Worm (Caenorhabditis elegans) whole organism, L1 larva: ENCODE data around the gene R08F11.4.
A peak's percentile ranks its signal among the peaks of the same experiment; 100 is the strongest.

ENCODE experiments used
- C04F5.9 ChIP-seq: sonication (generic microtip); optimal IDR thresholded peaks from 2 replicates; lab custom pipeline; 2016; ENCODE audit warnings: missing genetic modification characterization, missing compliant biosample characterization
- C16A3.4 ChIP-seq: fragments of 150-350 bp; optimal IDR thresholded peaks from 2 replicates; lab custom pipeline; 2014; ENCODE audit warnings: missing biosample characterization, missing genetic modification characterization
- C34B4.2 ChIP-seq: sonication (generic microtip); optimal IDR thresholded peaks from 2 replicates; lab custom pipeline; 2017; ENCODE audit warnings: mild to moderate bottlenecking, missing genetic modification characterization, missing compliant biosample characterization
- F16B12.6 ChIP-seq: fragments of 150-350 bp; optimal IDR thresholded peaks from 2 replicates; lab custom pipeline; 2014; ENCODE audit warnings: missing biosample characterization, missing genetic modification characterization
- aly-2 ChIP-seq: fragments of 150-350 bp; optimal IDR thresholded peaks from 2 replicates; lab custom pipeline; 2014; ENCODE audit warnings: missing biosample characterization, missing genetic modification characterization
- ama-1 ChIP-seq: fragments of 150-350 bp; optimal IDR thresholded peaks from 2 replicates; lab custom pipeline; 2014
- ceh-63 ChIP-seq: fragments of 200-800 bp; sonication (Bioruptor generic); optimal IDR thresholded peaks from 2 replicates; lab custom pipeline; 2018; ENCODE audit warnings: mild to moderate bottlenecking, missing genetic modification characterization, missing compliant biosample characterization
- ceh-82 ChIP-seq, 3 experiments: fragments of 150-350 bp in 1 of 3; sonication (generic microtip) in 2 of 3; optimal IDR thresholded peaks; 2 replicates each; lab custom pipeline; 2014 to 2017; ENCODE audit warnings: missing biosample characterization in 3 of 3, missing genetic modification characterization in 3 of 3
- ceh-90 ChIP-seq: sonication (generic microtip); optimal IDR thresholded peaks from 2 replicates; lab custom pipeline; 2016; ENCODE audit warnings: missing genetic modification characterization, missing compliant biosample characterization
- ces-1 ChIP-seq: fragments of 150-350 bp; optimal IDR thresholded peaks from 2 replicates; lab custom pipeline; 2014; ENCODE audit warnings: missing biosample characterization, missing genetic modification reagents, missing genetic modification characterization
- dpl-1 ChIP-seq, 3 experiments: fragments of 150-350 bp in 2 of 3; sonication (generic microtip) in 1 of 3; optimal IDR thresholded peaks; 2 replicates each; lab custom pipeline; 2014 to 2017; ENCODE audit warnings: missing biosample characterization in 3 of 3, missing genetic modification characterization in 3 of 3, missing genetic modification reagents in 3 of 3
- dsc-1 ChIP-seq: sonication (generic microtip); optimal IDR thresholded peaks from 2 replicates; lab custom pipeline; 2016; ENCODE audit warnings: mild to moderate bottlenecking, missing genetic modification characterization, missing compliant biosample characterization
- efl-1 ChIP-seq, 4 experiments: fragments of 150-350 bp; optimal IDR thresholded peaks in 3 of 4; peaks in 1 of 4; 1 replicate in 1 of 4; 2 replicates in 3 of 4; lab custom pipeline; 2014; ENCODE audit warnings: missing biosample characterization in 2 of 4, missing genetic modification characterization in 2 of 4, missing genetic modification reagents in 2 of 4
- efl-3 ChIP-seq: fragments of 200-800 bp; sonication (Bioruptor generic); optimal IDR thresholded peaks from 2 replicates; lab custom pipeline; 2018; ENCODE audit warnings: mild to moderate bottlenecking, missing genetic modification characterization, missing compliant biosample characterization
- egl-13 ChIP-seq: sonication (generic microtip); optimal IDR thresholded peaks from 2 replicates; lab custom pipeline; 2016; ENCODE audit warnings: missing genotype, missing genetic modification reagents, missing genetic modification characterization, missing compliant biosample characterization
- egl-27 ChIP-seq, 2 experiments: fragments of 150-350 bp in 1 of 2; sonication (generic microtip); optimal IDR thresholded peaks; 3 replicates each; lab custom pipeline; 2017 to 2018; ENCODE audit warnings: missing biosample characterization in 2 of 2, missing genetic modification characterization in 2 of 2, missing genetic modification reagents in 2 of 2
- elt-2 ChIP-seq: sonication (generic microtip); optimal IDR thresholded peaks from 2 replicates; lab custom pipeline; 2016; ENCODE audit warnings: missing genetic modification characterization, mild to moderate bottlenecking, inconsistent platforms, missing compliant biosample characterization, missing genetic modification reagents
- elt-3 ChIP-seq, 6 experiments: fragments of 150-350 bp in 1 of 6; sonication (generic microtip); optimal IDR thresholded peaks; 2 replicates each; lab custom pipeline; 2017 to 2018; ENCODE audit warnings: missing biosample characterization in 6 of 6, missing genetic modification characterization in 6 of 6, inconsistent platforms in 1 of 6
- grh-1 ChIP-seq: fragments of 200-800 bp; sonication (Bioruptor generic); IDR thresholded peaks from 2 replicates; pipeline ENCODE4 v1.3.6; 2022; ENCODE audit warnings: missing genetic modification reagents, missing genetic modification characterization, missing compliant biosample characterization
- hlh-17 ChIP-seq: fragments of 200-800 bp; sonication (Bioruptor generic); optimal IDR thresholded peaks from 2 replicates; lab custom pipeline; 2018; ENCODE audit warnings: missing genetic modification characterization, mild to moderate bottlenecking, missing compliant biosample characterization, moderate library complexity, borderline replicate concordance
- hlh-4 ChIP-seq: sonication (generic microtip); optimal IDR thresholded peaks from 2 replicates; lab custom pipeline; 2016; ENCODE audit warnings: mild to moderate bottlenecking, missing genetic modification characterization, missing compliant biosample characterization
- hpl-2 ChIP-seq: fragments of 150-350 bp; optimal IDR thresholded peaks from 2 replicates; lab custom pipeline; 2014; ENCODE audit warnings: missing biosample characterization, missing genetic modification reagents, missing genetic modification characterization
- jun-1 ChIP-seq: fragments of 150-350 bp; optimal IDR thresholded peaks from 2 replicates; lab custom pipeline; 2014; ENCODE audit warnings: missing biosample characterization, missing genetic modification reagents, missing genetic modification characterization
- lin-39 ChIP-seq: fragments of 150-350 bp; optimal IDR thresholded peaks from 2 replicates; lab custom pipeline; 2014; ENCODE audit warnings: missing biosample characterization, missing genetic modification reagents, missing genetic modification characterization
- lir-3 ChIP-seq: sonication (generic microtip); optimal IDR thresholded peaks from 2 replicates; lab custom pipeline; 2016; ENCODE audit warnings: mild to moderate bottlenecking, missing genetic modification characterization, moderate library complexity, missing compliant biosample characterization; ENCODE audit not compliant: poor library complexity
- lsy-2 ChIP-seq, 2 experiments: fragments of 150-350 bp; optimal IDR thresholded peaks; 2 replicates each; lab custom pipeline; 2014; ENCODE audit warnings: missing biosample characterization in 2 of 2, missing genetic modification characterization in 2 of 2
- mef-2 ChIP-seq: fragments of 150-350 bp; optimal IDR thresholded peaks from 2 replicates; lab custom pipeline; 2014; ENCODE audit warnings: missing biosample characterization, missing genetic modification characterization
- nhr-12 ChIP-seq: sonication (generic microtip); optimal IDR thresholded peaks from 2 replicates; lab custom pipeline; 2017; ENCODE audit warnings: missing biosample characterization, missing genetic modification characterization
- nhr-237 ChIP-seq: fragments of 150-350 bp; optimal IDR thresholded peaks from 2 replicates; lab custom pipeline; 2014; ENCODE audit warnings: missing biosample characterization, missing genetic modification characterization
- nhr-28 ChIP-seq: fragments of 150-350 bp; optimal IDR thresholded peaks from 2 replicates; lab custom pipeline; 2014; ENCODE audit warnings: missing biosample characterization, missing genetic modification characterization
- nhr-71 ChIP-seq: sonication (generic microtip); optimal IDR thresholded peaks from 2 replicates; lab custom pipeline; 2016; ENCODE audit warnings: mild to moderate bottlenecking, missing genetic modification characterization, moderate library complexity, missing compliant biosample characterization
- nhr-76 ChIP-seq: sonication (generic microtip); optimal IDR thresholded peaks from 2 replicates; lab custom pipeline; 2017; ENCODE audit warnings: missing biosample characterization, missing genetic modification characterization
- nhr-84 ChIP-seq: sonication (generic microtip); optimal IDR thresholded peaks from 2 replicates; lab custom pipeline; 2017; ENCODE audit warnings: missing biosample characterization, missing genetic modification characterization
- nhr-85 ChIP-seq: sonication (generic microtip); peaks from one replicate; lab custom pipeline; 2016; ENCODE audit warnings: missing genetic modification characterization, inconsistent platforms, missing compliant biosample characterization
- pax-3 ChIP-seq: fragments of 200-800 bp; sonication (Bioruptor generic); optimal IDR thresholded peaks from 2 replicates; lab custom pipeline; 2018; ENCODE audit warnings: mild to moderate bottlenecking, missing genetic modification characterization, moderate library complexity, missing compliant biosample characterization
- rnt-1 ChIP-seq: sonication (generic microtip); optimal IDR thresholded peaks from 2 replicates; lab custom pipeline; 2016; ENCODE audit warnings: mild to moderate bottlenecking, missing genetic modification characterization, moderate library complexity, missing compliant biosample characterization
- skn-1 ChIP-seq: fragments of 150-350 bp; optimal IDR thresholded peaks from 2 replicates; lab custom pipeline; 2014; ENCODE audit warnings: missing biosample characterization, missing genetic modification characterization
- sptf-1 ChIP-seq: fragments of 150-350 bp; optimal IDR thresholded peaks from 2 replicates; lab custom pipeline; 2014; ENCODE audit warnings: missing biosample characterization, missing genetic modification characterization
- sup-37 ChIP-seq: fragments of 200-800 bp; sonication (Bioruptor generic); optimal IDR thresholded peaks from 2 replicates; lab custom pipeline; 2018; ENCODE audit warnings: mild to moderate bottlenecking, missing genetic modification characterization, missing compliant biosample characterization
- swsn-7 ChIP-seq: sonication (generic microtip); optimal IDR thresholded peaks from 2 replicates; lab custom pipeline; 2016; ENCODE audit warnings: missing genetic modification characterization, missing compliant biosample characterization
- unc-130 ChIP-seq: fragments of 150-350 bp; optimal IDR thresholded peaks from 2 replicates; lab custom pipeline; 2017; ENCODE audit warnings: missing biosample characterization, missing genetic modification characterization, inconsistent platforms
- unc-62 ChIP-seq: fragments of 150-350 bp; optimal IDR thresholded peaks from 2 replicates; lab custom pipeline; 2014; ENCODE audit warnings: missing biosample characterization, missing genetic modification reagents, missing genetic modification characterization
- vab-15 ChIP-seq: sonication (generic microtip); optimal IDR thresholded peaks from 2 replicates; lab custom pipeline; 2017; ENCODE audit warnings: missing genotype, mild to moderate bottlenecking, missing genetic modification characterization, missing compliant biosample characterization
- zag-1 ChIP-seq: fragments of 150-350 bp; optimal IDR thresholded peaks from 2 replicates; lab custom pipeline; 2014; ENCODE audit warnings: missing biosample characterization, missing genetic modification characterization

R08F11.4 gene

DNA sequence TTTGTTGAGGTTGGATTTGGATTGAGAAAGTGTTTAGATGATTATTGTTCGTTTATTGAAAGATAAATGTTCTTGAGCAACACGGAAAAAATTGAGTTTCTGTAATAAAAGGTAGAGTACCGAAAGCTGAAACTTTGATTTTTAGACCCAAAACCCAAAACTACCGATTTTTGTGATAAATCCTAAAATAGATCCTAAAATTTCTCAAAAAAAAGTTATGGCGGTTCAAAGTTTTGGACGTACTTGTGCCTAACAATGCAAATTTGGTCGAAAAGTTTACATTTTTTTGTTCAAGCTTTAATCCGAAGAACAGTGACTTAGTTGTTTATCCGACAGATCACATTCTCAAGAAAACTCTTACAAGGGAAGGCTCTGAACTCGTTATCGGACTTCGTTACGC lies 41.9 kb upstream of the R08F11.4 start, which contains the start of gene nhr-185:
TSS of gene nhr-185 (minus strand) at position 101 of the 400 bp plus-strand sequence.
- TF ChIP-seq unc-62 (no peak), F16B12.6 (no peak), aly-2 (tag; lab: Kevin White, UChicago) (no peak), unc-130 (tag; lab: Kevin White, UChicago) (no peak), dpl-1 (GFP tag; optimal IDR thresholded peaks at IDR 0.05; lab: Kevin White, UChicago) (no peak), nhr-76 (tag; lab: Kevin White, UChicago) (no peak), zag-1 (tag; lab: Kevin White, UChicago) (no peak), ama-1 (no peak), elt-2 (no peak), C04F5.9 (tag; lab: Kevin White, UChicago) (no peak), pax-3 (tag; lab: Kevin White, UChicago) (no peak), hpl-2 (GFP tag; lab: Kevin White, UChicago) (no peak), C16A3.4 (no peak), nhr-12 (tag; lab: Kevin White, UChicago) (no peak)

- TF ChIP-seq lir-3 (tag; lab: Kevin White, UChicago) = no peak
- TF ChIP-seq mef-2 (tag; lab: Kevin White, UChicago) = no peak
- peak in 1 of 6 experiments; percentile 0 for TF ChIP-seq elt-3 (tag; optimal IDR thresholded peaks at IDR 0.05; lab: Kevin White, UChicago)
- no peak for TF ChIP-seq grh-1
- peak; percentile 10 for TF ChIP-seq elt-2
- TF ChIP-seq efl-1 (optimal IDR thresholded peaks at IDR 0.05; lab: Kevin White, UChicago) = no peak
- TF ChIP-seq efl-1 (GFP tag; optimal IDR thresholded peaks at IDR 0.05 in 1 of 2; lab: Kevin White, UChicago) = peak in 1 of 2 experiments; percentile 37
- TF ChIP-seq swsn-7 (tag; lab: Kevin White, UChicago) = no peak
- TF ChIP-seq egl-13 (tag; lab: Kevin White, UChicago) = no peak
- TF ChIP-seq sptf-1 (tag; lab: Kevin White, UChicago) = no peak
- TF ChIP-seq nhr-84 (tag; lab: Kevin White, UChicago) = no peak
Observed at ce11 chrV:3843926-3844325, 38.6 kb upstream of the R08F11.4 start, which contains the start of gene ugt-32. ugt-32 (minus strand) TSS chrV:3844007.

ce11 chrV:3841462-3841861 lies 36.1 kb upstream of the R08F11.4 start:
- no peak for TF ChIP-seq hlh-17 (GFP tag; lab: Kevin White, UChicago)
- no peak for TF ChIP-seq ces-1 (GFP tag; lab: Kevin White, UChicago)
- peak; percentile 47 for TF ChIP-seq nhr-85 (tag; lab: Kevin White, UChicago)
- TF ChIP-seq elt-3 (tag; optimal IDR thresholded peaks at IDR 0.05; lab: Kevin White, UChicago) = peak in 1 of 6 experiments; percentile 0

DNA sequence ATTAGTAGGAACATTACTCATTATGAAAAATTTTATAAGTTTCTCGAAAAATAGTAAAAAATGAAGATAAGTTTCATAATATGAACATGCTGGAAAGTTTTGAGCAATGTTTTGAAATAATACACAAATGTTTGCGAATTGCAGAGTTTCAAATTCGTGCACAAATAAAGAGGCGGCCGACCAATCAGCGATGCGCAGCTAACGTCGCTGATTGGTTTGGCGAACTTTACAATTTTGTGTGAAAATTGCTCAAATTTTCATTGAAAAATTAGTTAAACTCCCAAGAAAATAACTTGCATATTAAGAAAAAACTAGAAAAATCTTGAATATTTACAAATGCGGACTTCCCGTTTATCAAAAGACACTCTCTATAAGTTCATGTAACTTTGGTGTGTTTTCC lies 27.3 kb upstream of the R08F11.4 start:
- no peak for TF ChIP-seq nhr-237 (tag; lab: Kevin White, UChicago)
- TF ChIP-seq C34B4.2 (tag; lab: Kevin White, UChicago) = no peak
- no peak for TF ChIP-seq hlh-17 (GFP tag; lab: Kevin White, UChicago)
- no peak for TF ChIP-seq mef-2 (tag; lab: Kevin White, UChicago)
- TF ChIP-seq ceh-82 (tag; optimal IDR thresholded peaks at IDR 0.05; lab: Kevin White, UChicago) = no peak
- TF ChIP-seq dpl-1 (GFP tag; optimal IDR thresholded peaks at IDR 0.05; lab: Kevin White, UChicago) = no peak
- TF ChIP-seq ceh-63 = no peak
- no peak for TF ChIP-seq jun-1
- TF ChIP-seq hlh-4 (tag; lab: Kevin White, UChicago) = no peak
- TF ChIP-seq vab-15 (tag; lab: Kevin White, UChicago) = no peak
- TF ChIP-seq ceh-90 (tag; lab: Kevin White, UChicago) = no peak
- no peak for TF ChIP-seq skn-1 (tag; lab: Kevin White, UChicago)

DNA sequence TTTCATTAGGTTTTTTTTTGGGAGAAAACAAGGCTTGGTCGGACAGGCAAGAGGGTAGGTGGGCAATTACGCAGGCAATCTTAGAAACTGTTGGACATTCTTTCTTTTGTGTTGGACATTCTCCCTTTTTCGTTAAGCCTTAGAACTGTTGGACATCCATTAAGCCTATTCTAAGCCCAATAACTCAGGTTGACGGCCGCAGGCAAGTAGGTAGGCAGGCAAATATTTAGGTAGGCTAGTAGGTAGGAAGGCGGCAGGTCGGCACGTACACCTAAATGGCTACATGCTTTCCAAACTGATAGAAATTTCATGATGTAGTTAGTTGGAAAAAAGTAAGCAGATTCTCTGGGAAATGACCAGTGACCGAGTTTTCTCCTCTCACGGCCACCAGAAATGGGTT lies 26.8 kb upstream of the R08F11.4 start:
- TF ChIP-seq lin-39 (tag; lab: Kevin White, UChicago) (no peak), sup-37 (GFP tag; lab: Kevin White, UChicago) (no peak), dsc-1 (tag; lab: Kevin White, UChicago) (no peak), nhr-28 (no peak), vab-15 (tag; lab: Kevin White, UChicago) (no peak), lsy-2 (tag; optimal IDR thresholded peaks at IDR 0.05; lab: Kevin White, UChicago) (no peak), efl-3 (GFP tag; lab: Kevin White, UChicago) (no peak), egl-13 (tag; lab: Kevin White, UChicago) (no peak), egl-27 (tag; optimal IDR thresholded peaks at IDR 0.05; lab: Kevin White, UChicago) (no peak), nhr-71 (tag; lab: Kevin White, UChicago) (no peak), rnt-1 (tag; lab: Kevin White, UChicago) (no peak)
- TF ChIP-seq, all 84 proteins: peak for 0
